Worm (Caenorhabditis elegans) whole organism, L1 larva: ENCODE data around the gene rfc-2.
A peak's percentile ranks its signal among the peaks of the same experiment; 100 is the strongest.

Source experiments
- C04F5.9 ChIP-seq: sonication (generic microtip); optimal IDR thresholded peaks from 2 replicates; lab custom pipeline; 2016; ENCODE audit warnings: missing genetic modification characterization, missing compliant biosample characterization
- C16A3.4 ChIP-seq: fragments of 150-350 bp; optimal IDR thresholded peaks from 2 replicates; lab custom pipeline; 2014; ENCODE audit warnings: missing biosample characterization, missing genetic modification characterization
- C34B4.2 ChIP-seq: sonication (generic microtip); optimal IDR thresholded peaks from 2 replicates; lab custom pipeline; 2017; ENCODE audit warnings: mild to moderate bottlenecking, missing genetic modification characterization, missing compliant biosample characterization
- Y116A8C.19 ChIP-seq: sonication (generic microtip); optimal IDR thresholded peaks from 2 replicates; lab custom pipeline; 2016; ENCODE audit warnings: missing compliant biosample characterization, missing genetic modification characterization, borderline replicate concordance
- aly-2 ChIP-seq: fragments of 150-350 bp; optimal IDR thresholded peaks from 2 replicates; lab custom pipeline; 2014; ENCODE audit warnings: missing biosample characterization, missing genetic modification characterization
- blmp-1 ChIP-seq: fragments of 150-350 bp; optimal IDR thresholded peaks from 2 replicates; lab custom pipeline; 2014; ENCODE audit warnings: missing biosample characterization, missing genetic modification characterization
- ceh-8 ChIP-seq: fragments of 200-800 bp; sonication (Bioruptor generic); optimal IDR thresholded peaks from 2 replicates; lab custom pipeline; 2018; ENCODE audit warnings: mild to moderate bottlenecking, missing genetic modification characterization, moderate library complexity, missing compliant biosample characterization
- ceh-82 ChIP-seq, 3 experiments: fragments of 150-350 bp in 1 of 3; sonication (generic microtip) in 2 of 3; optimal IDR thresholded peaks; 2 replicates each; lab custom pipeline; 2014 to 2017; ENCODE audit warnings: missing biosample characterization in 3 of 3, missing genetic modification characterization in 3 of 3
- ceh-88 ChIP-seq: fragments of 200-800 bp; sonication (Bioruptor generic); IDR thresholded peaks from 2 replicates; pipeline ENCODE4 v1.3.6; 2022; ENCODE audit warnings: missing genetic modification characterization, missing compliant biosample characterization
- ces-1 ChIP-seq: fragments of 150-350 bp; optimal IDR thresholded peaks from 2 replicates; lab custom pipeline; 2014; ENCODE audit warnings: missing biosample characterization, missing genetic modification reagents, missing genetic modification characterization
- dpl-1 ChIP-seq, 3 experiments: fragments of 150-350 bp in 2 of 3; sonication (generic microtip) in 1 of 3; optimal IDR thresholded peaks; 2 replicates each; lab custom pipeline; 2014 to 2017; ENCODE audit warnings: missing biosample characterization in 3 of 3, missing genetic modification characterization in 3 of 3, missing genetic modification reagents in 3 of 3
- dsc-1 ChIP-seq: sonication (generic microtip); optimal IDR thresholded peaks from 2 replicates; lab custom pipeline; 2016; ENCODE audit warnings: mild to moderate bottlenecking, missing genetic modification characterization, missing compliant biosample characterization
- efl-1 ChIP-seq, 4 experiments: fragments of 150-350 bp; optimal IDR thresholded peaks in 3 of 4; peaks in 1 of 4; 1 replicate in 1 of 4; 2 replicates in 3 of 4; lab custom pipeline; 2014; ENCODE audit warnings: missing biosample characterization in 2 of 4, missing genetic modification characterization in 2 of 4, missing genetic modification reagents in 2 of 4
- efl-3 ChIP-seq: fragments of 200-800 bp; sonication (Bioruptor generic); optimal IDR thresholded peaks from 2 replicates; lab custom pipeline; 2018; ENCODE audit warnings: mild to moderate bottlenecking, missing genetic modification characterization, missing compliant biosample characterization
- egl-27 ChIP-seq, 2 experiments: fragments of 150-350 bp in 1 of 2; sonication (generic microtip); optimal IDR thresholded peaks; 3 replicates each; lab custom pipeline; 2017 to 2018; ENCODE audit warnings: missing biosample characterization in 2 of 2, missing genetic modification characterization in 2 of 2, missing genetic modification reagents in 2 of 2
- ets-5 ChIP-seq: fragments of 200-800 bp; sonication (Bioruptor generic); IDR thresholded peaks from 2 replicates; pipeline ENCODE4 v1.3.6; 2022; ENCODE audit warnings: missing genetic modification characterization, missing compliant biosample characterization
- fkh-10 ChIP-seq: sonication (generic microtip); optimal IDR thresholded peaks from 2 replicates; lab custom pipeline; 2017; ENCODE audit warnings: missing biosample characterization, missing genetic modification reagents, missing genetic modification characterization
- fkh-8 ChIP-seq: sonication (generic microtip); optimal IDR thresholded peaks from 2 replicates; lab custom pipeline; 2016; ENCODE audit warnings: mild to moderate bottlenecking, missing genetic modification characterization, missing compliant biosample characterization
- grh-1 ChIP-seq: fragments of 200-800 bp; sonication (Bioruptor generic); IDR thresholded peaks from 2 replicates; pipeline ENCODE4 v1.3.6; 2022; ENCODE audit warnings: missing genetic modification reagents, missing genetic modification characterization, missing compliant biosample characterization
- hlh-4 ChIP-seq: sonication (generic microtip); optimal IDR thresholded peaks from 2 replicates; lab custom pipeline; 2016; ENCODE audit warnings: mild to moderate bottlenecking, missing genetic modification characterization, missing compliant biosample characterization
- hpl-2 ChIP-seq: fragments of 150-350 bp; optimal IDR thresholded peaks from 2 replicates; lab custom pipeline; 2014; ENCODE audit warnings: missing biosample characterization, missing genetic modification reagents, missing genetic modification characterization
- irx-1 ChIP-seq: sonication (generic microtip); optimal IDR thresholded peaks from 2 replicates; lab custom pipeline; 2016; ENCODE audit warnings: missing genetic modification characterization, missing compliant biosample characterization
- jun-1 ChIP-seq: fragments of 150-350 bp; optimal IDR thresholded peaks from 2 replicates; lab custom pipeline; 2014; ENCODE audit warnings: missing biosample characterization, missing genetic modification reagents, missing genetic modification characterization
- lin-13 ChIP-seq: fragments of 150-350 bp; optimal IDR thresholded peaks from 2 replicates; lab custom pipeline; 2014; ENCODE audit warnings: missing biosample characterization, missing genetic modification reagents, missing genetic modification characterization
- lin-14 ChIP-seq: fragments of 200-800 bp; sonication (Bioruptor generic); optimal IDR thresholded peaks from 2 replicates; lab custom pipeline; 2018; ENCODE audit warnings: mild to moderate bottlenecking, missing genetic modification characterization, moderate library complexity, missing compliant biosample characterization
- lin-39 ChIP-seq: fragments of 150-350 bp; optimal IDR thresholded peaks from 2 replicates; lab custom pipeline; 2014; ENCODE audit warnings: missing biosample characterization, missing genetic modification reagents, missing genetic modification characterization
- lir-3 ChIP-seq: sonication (generic microtip); optimal IDR thresholded peaks from 2 replicates; lab custom pipeline; 2016; ENCODE audit warnings: mild to moderate bottlenecking, missing genetic modification characterization, moderate library complexity, missing compliant biosample characterization; ENCODE audit not compliant: poor library complexity
- lsy-2 ChIP-seq, 2 experiments: fragments of 150-350 bp; optimal IDR thresholded peaks; 2 replicates each; lab custom pipeline; 2014; ENCODE audit warnings: missing biosample characterization in 2 of 2, missing genetic modification characterization in 2 of 2
- nhr-11 ChIP-seq: fragments of 150-350 bp; optimal IDR thresholded peaks from 2 replicates; lab custom pipeline; 2014; ENCODE audit warnings: missing biosample characterization, missing genetic modification characterization
- nhr-12 ChIP-seq: sonication (generic microtip); optimal IDR thresholded peaks from 2 replicates; lab custom pipeline; 2017; ENCODE audit warnings: missing biosample characterization, missing genetic modification characterization
- nhr-19 ChIP-seq: fragments of 200-800 bp; sonication (Bioruptor generic); conservative IDR thresholded peaks from 2 replicates; pipeline ENCODE4 v1.3.6; 2022; ENCODE audit warnings: missing genetic modification characterization, missing compliant biosample characterization
- nhr-237 ChIP-seq: fragments of 150-350 bp; optimal IDR thresholded peaks from 2 replicates; lab custom pipeline; 2014; ENCODE audit warnings: missing biosample characterization, missing genetic modification characterization
- nhr-47 ChIP-seq: sonication (generic microtip); optimal IDR thresholded peaks from 2 replicates; lab custom pipeline; 2016; ENCODE audit warnings: mild to moderate bottlenecking, missing genetic modification characterization, moderate library complexity, missing compliant biosample characterization
- nhr-71 ChIP-seq: sonication (generic microtip); optimal IDR thresholded peaks from 2 replicates; lab custom pipeline; 2016; ENCODE audit warnings: mild to moderate bottlenecking, missing genetic modification characterization, moderate library complexity, missing compliant biosample characterization
- nhr-85 ChIP-seq: sonication (generic microtip); peaks from one replicate; lab custom pipeline; 2016; ENCODE audit warnings: missing genetic modification characterization, inconsistent platforms, missing compliant biosample characterization
- pax-3 ChIP-seq: fragments of 200-800 bp; sonication (Bioruptor generic); optimal IDR thresholded peaks from 2 replicates; lab custom pipeline; 2018; ENCODE audit warnings: mild to moderate bottlenecking, missing genetic modification characterization, moderate library complexity, missing compliant biosample characterization
- rnt-1 ChIP-seq: sonication (generic microtip); optimal IDR thresholded peaks from 2 replicates; lab custom pipeline; 2016; ENCODE audit warnings: mild to moderate bottlenecking, missing genetic modification characterization, moderate library complexity, missing compliant biosample characterization
- snpc-4 ChIP-seq: fragments of 150-350 bp; optimal IDR thresholded peaks from 2 replicates; lab custom pipeline; 2014; ENCODE audit warnings: missing biosample characterization, missing genetic modification characterization
- snu-23 ChIP-seq: sonication (generic microtip); optimal IDR thresholded peaks from 2 replicates; lab custom pipeline; 2016; ENCODE audit warnings: missing genetic modification characterization, missing compliant biosample characterization
- sox-4 ChIP-seq: sonication (generic microtip); optimal IDR thresholded peaks from 2 replicates; lab custom pipeline; 2016; ENCODE audit warnings: missing genetic modification characterization, missing compliant biosample characterization
- sup-37 ChIP-seq: fragments of 200-800 bp; sonication (Bioruptor generic); optimal IDR thresholded peaks from 2 replicates; lab custom pipeline; 2018; ENCODE audit warnings: mild to moderate bottlenecking, missing genetic modification characterization, missing compliant biosample characterization
- swsn-7 ChIP-seq: sonication (generic microtip); optimal IDR thresholded peaks from 2 replicates; lab custom pipeline; 2016; ENCODE audit warnings: missing genetic modification characterization, missing compliant biosample characterization
- tbx-2 ChIP-seq: sonication (generic microtip); optimal IDR thresholded peaks from 2 replicates; lab custom pipeline; 2016; ENCODE audit warnings: missing genetic modification characterization, missing compliant biosample characterization
- unc-130 ChIP-seq: fragments of 150-350 bp; optimal IDR thresholded peaks from 2 replicates; lab custom pipeline; 2017; ENCODE audit warnings: missing biosample characterization, missing genetic modification characterization, inconsistent platforms
- unc-62 ChIP-seq: fragments of 150-350 bp; optimal IDR thresholded peaks from 2 replicates; lab custom pipeline; 2014; ENCODE audit warnings: missing biosample characterization, missing genetic modification reagents, missing genetic modification characterization
- unc-86 ChIP-seq: sonication (generic microtip); optimal IDR thresholded peaks from 2 replicates; lab custom pipeline; 2016; ENCODE audit warnings: missing genetic modification characterization, missing compliant biosample characterization
- unc-98 ChIP-seq: fragments of 200-800 bp; sonication (Bioruptor generic); IDR thresholded peaks from 2 replicates; pipeline ENCODE4 v1.3.6; 2022; ENCODE audit warnings: missing genetic modification characterization, missing compliant biosample characterization
- vab-15 ChIP-seq: sonication (generic microtip); optimal IDR thresholded peaks from 2 replicates; lab custom pipeline; 2017; ENCODE audit warnings: missing genotype, mild to moderate bottlenecking, missing genetic modification characterization, missing compliant biosample characterization
- xbp-1 ChIP-seq: sonication (generic microtip); optimal IDR thresholded peaks from 2 replicates; lab custom pipeline; 2016; ENCODE audit warnings: missing genetic modification characterization, missing compliant biosample characterization
- zag-1 ChIP-seq: fragments of 150-350 bp; optimal IDR thresholded peaks from 2 replicates; lab custom pipeline; 2014; ENCODE audit warnings: missing biosample characterization, missing genetic modification characterization
- zip-4 ChIP-seq: fragments of 200-800 bp; sonication (Bioruptor generic); optimal IDR thresholded peaks from 2 replicates; lab custom pipeline; 2018; ENCODE audit warnings: mild to moderate bottlenecking, missing genetic modification characterization, moderate library complexity, missing compliant biosample characterization
- ztf-11 ChIP-seq, 2 experiments: sonication (generic microtip); optimal IDR thresholded peaks; 2 replicates each; lab custom pipeline; 2016 to 2017; ENCODE audit warnings: missing genetic modification characterization in 2 of 2, missing biosample characterization in 1 of 2, missing compliant biosample characterization in 1 of 2

Gene rfc-2

DNA sequence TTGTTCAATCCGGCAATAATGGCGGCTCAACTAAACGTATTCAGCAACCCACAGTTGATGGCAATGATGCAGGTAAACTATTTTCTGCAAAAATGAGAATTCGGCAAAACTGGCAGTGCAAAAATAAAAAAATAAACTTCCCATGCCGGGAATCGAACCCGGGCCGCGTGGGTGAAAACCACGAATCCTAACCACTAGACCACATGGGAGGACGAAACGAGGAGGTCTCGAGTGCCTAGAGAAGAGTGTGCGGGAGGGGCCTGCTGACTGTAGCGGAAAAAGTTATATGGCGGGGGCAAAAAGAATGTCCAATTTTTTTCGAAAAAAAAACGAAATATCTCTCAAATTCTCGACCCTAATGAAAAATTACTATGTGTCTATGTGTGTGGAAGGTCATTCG, 41.0 kb downstream of the rfc-2 start (continued):
- peak; percentile 27 to 35 for TF ChIP-seq efl-1 (optimal IDR thresholded peaks at IDR 0.05; lab: Kevin White, UChicago)
- peak; percentile 41 to 96 for TF ChIP-seq efl-1 (GFP tag; optimal IDR thresholded peaks at IDR 0.05 in 1 of 2; lab: Kevin White, UChicago)
- TF ChIP-seq lin-39, result no peak
- TF ChIP-seq C34B4.2, result no peak
- TF ChIP-seq hpl-2 (GFP tag; lab: Kevin White, UChicago), result no peak
- peak; percentile 17 to 54 for TF ChIP-seq lsy-2 (tag; optimal IDR thresholded peaks at IDR 0.05; lab: Kevin White, UChicago)
- no peak for TF ChIP-seq nhr-12 (tag; lab: Kevin White, UChicago)
- TF ChIP-seq grh-1 (GFP tag; lab: Robert Waterston, UW), result peak; percentile 73
- TF ChIP-seq jun-1, result no peak
- TF ChIP-seq tbx-2 (tag; lab: Kevin White, UChicago), result peak; percentile 45
- peak; percentile 52 for TF ChIP-seq lin-13 (GFP tag; lab: Kevin White, UChicago)
- peak; percentile 79 for TF ChIP-seq snu-23 (GFP tag; lab: Kevin White, UChicago)
- TF ChIP-seq irx-1 (tag; lab: Kevin White, UChicago), result peak; percentile 7
- TF ChIP-seq egl-27 (tag; optimal IDR thresholded peaks at IDR 0.05; lab: Kevin White, UChicago), result no peak
- TF ChIP-seq aly-2 (tag; lab: Kevin White, UChicago), result no peak
- no peak for TF ChIP-seq unc-98 (GFP tag; lab: Robert Waterston, UW)
- peak; percentile 40 for TF ChIP-seq dsc-1 (tag; lab: Kevin White, UChicago)
- peak; percentile 46 for TF ChIP-seq swsn-7 (tag; lab: Kevin White, UChicago)
- peak; percentile 31 for TF ChIP-seq C16A3.4 (tag; lab: Kevin White, UChicago)
- TF ChIP-seq fkh-8 (tag; lab: Kevin White, UChicago), result no peak
- TF ChIP-seq zag-1 (tag; lab: Kevin White, UChicago), result no peak
- no peak for TF ChIP-seq ceh-88
- no peak for TF ChIP-seq zip-4
- TF ChIP-seq ets-5 (GFP tag; lab: Robert Waterston, UW), result no peak
- TF ChIP-seq snpc-4 (tag; lab: Kevin White, UChicago), result no peak
- no peak for TF ChIP-seq ces-1 (GFP tag; lab: Kevin White, UChicago)
- TF ChIP-seq nhr-19, result peak; percentile 67
- TF ChIP-seq nhr-237, result no peak
- TF ChIP-seq fkh-10 (GFP tag; lab: Kevin White, UChicago), result no peak
- peak; percentile 83 for TF ChIP-seq nhr-85
- no peak for TF ChIP-seq sox-4 (tag; lab: Kevin White, UChicago)
- TF ChIP-seq dpl-1 (GFP tag; optimal IDR thresholded peaks at IDR 0.05; lab: Kevin White, UChicago), result peak; percentile 13 to 55 (median 32)
- no peak for TF ChIP-seq ceh-8

DNA sequence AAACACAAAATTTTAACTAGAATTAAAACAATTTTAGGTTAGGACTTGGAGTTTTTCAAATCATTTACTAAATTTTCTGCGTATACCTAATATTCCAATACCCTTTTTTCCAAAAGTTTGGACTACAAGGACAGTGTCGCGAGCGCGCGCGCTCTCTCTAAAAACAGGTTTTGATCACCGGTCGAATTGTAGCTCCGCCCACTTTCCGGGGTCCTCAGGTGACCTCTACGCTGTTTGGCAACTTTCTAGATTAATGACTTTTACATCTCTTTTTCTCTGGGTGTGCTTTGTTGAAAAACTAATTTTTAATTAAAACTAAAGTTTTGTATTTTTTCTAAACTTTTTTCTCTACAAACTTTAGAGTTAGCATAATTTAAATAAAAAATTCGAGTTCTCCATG, 41.9 kb downstream of the rfc-2 start:
- TF ChIP-seq lir-3, result no peak
- peak; percentile 64 for TF ChIP-seq lin-14
- TF ChIP-seq xbp-1 (tag; lab: Kevin White, UChicago), result no peak
- peak; percentile 22 to 25 for TF ChIP-seq lsy-2 (tag; optimal IDR thresholded peaks at IDR 0.05; lab: Kevin White, UChicago)
- TF ChIP-seq ztf-11 (tag; optimal IDR thresholded peaks at IDR 0.05; lab: Kevin White, UChicago), result no peak
- no peak for TF ChIP-seq efl-3 (GFP tag; lab: Kevin White, UChicago)
- TF ChIP-seq blmp-1 (tag; lab: Kevin White, UChicago), result peak; percentile 58
- TF ChIP-seq nhr-71 (tag; lab: Kevin White, UChicago), result peak; percentile 66
- no peak for TF ChIP-seq nhr-12 (tag; lab: Kevin White, UChicago)
- peak; percentile 96 for TF ChIP-seq grh-1 (GFP tag; lab: Robert Waterston, UW)
- no peak for TF ChIP-seq nhr-237
- no peak for TF ChIP-seq unc-130 (tag; lab: Kevin White, UChicago)
- TF ChIP-seq nhr-47 (tag; lab: Kevin White, UChicago), result peak; percentile 29
- no peak for TF ChIP-seq nhr-11 (tag; lab: Kevin White, UChicago)
- no peak for TF ChIP-seq unc-62 (GFP tag; lab: Kevin White, UChicago)
- no peak for TF ChIP-seq pax-3 (tag; lab: Kevin White, UChicago)
- no peak for TF ChIP-seq C04F5.9 (tag; lab: Kevin White, UChicago)
- TF ChIP-seq Y116A8C.19 (tag; lab: Kevin White, UChicago), result no peak
- no peak for TF ChIP-seq sup-37 (GFP tag; lab: Kevin White, UChicago)
- TF ChIP-seq vab-15 (tag; lab: Kevin White, UChicago), result no peak
- TF ChIP-seq rnt-1 (tag; lab: Kevin White, UChicago), result no peak
- TF ChIP-seq ceh-82 (tag; optimal IDR thresholded peaks at IDR 0.05; lab: Kevin White, UChicago), result no peak
- TF ChIP-seq zag-1 (tag; lab: Kevin White, UChicago), result no peak
- TF ChIP-seq efl-1 (optimal IDR thresholded peaks at IDR 0.05; lab: Kevin White, UChicago), result peak in 1 of 2 experiments; percentile 7
- no peak for TF ChIP-seq efl-1 (GFP tag; optimal IDR thresholded peaks at IDR 0.05 in 1 of 2; lab: Kevin White, UChicago)
- TF ChIP-seq snu-23 (GFP tag; lab: Kevin White, UChicago), result peak; percentile 64
- no peak for TF ChIP-seq unc-86 (tag; lab: Kevin White, UChicago)
- no peak for TF ChIP-seq hlh-4 (tag; lab: Kevin White, UChicago)
